Worm (Caenorhabditis elegans) whole organism, young adult: ENCODE measurements around the gene F02H6.2.
"Not testable (repeated sequence)": the region's sequence is repeated elsewhere in the genome, so short reads cannot be mapped to it uniquely, and the experiment has no call there.

Source experiments
- C06A6.2 ChIP-seq: fragments of 200-800 bp; sonication (Bioruptor generic); conservative IDR thresholded peaks from 2 replicates; pipeline ENCODE4 v1.3.6; 2022; ENCODE audit warnings: missing genetic modification characterization, missing compliant biosample characterization
- F33H1.4 ChIP-seq: fragments of 200-800 bp; sonication (Bioruptor generic); IDR thresholded peaks from 2 replicates; pipeline ENCODE4 v1.3.6; 2022; ENCODE audit warnings: missing genetic modification reagents, missing genetic modification characterization, missing compliant biosample characterization
- F37B4.10 ChIP-seq: fragments of 200-800 bp; sonication (Bioruptor generic); IDR thresholded peaks from 2 replicates; pipeline ENCODE4 v1.3.6; 2022; ENCODE audit warnings: missing genetic modification characterization, missing compliant biosample characterization
- aptf-3 ChIP-seq: fragments of 200-800 bp; sonication (Bioruptor generic); IDR thresholded peaks from 2 replicates; pipeline ENCODE4 v1.3.6; 2022; ENCODE audit warnings: missing genetic modification characterization, missing compliant biosample characterization
- attf-3 ChIP-seq: fragments of 200-800 bp; sonication (Bioruptor generic); conservative IDR thresholded peaks from 2 replicates; pipeline ENCODE4 v1.3.6; 2022; ENCODE audit warnings: missing genetic modification reagents, missing genetic modification characterization, missing compliant biosample characterization
- attf-6 ChIP-seq: fragments of 200-800 bp; sonication (Bioruptor generic); IDR thresholded peaks from 2 replicates; pipeline ENCODE4 v1.3.6; 2022; ENCODE audit warnings: missing genetic modification reagents, missing genetic modification characterization, missing compliant biosample characterization
- bed-1 ChIP-seq: fragments of 200-800 bp; sonication (Bioruptor generic); IDR thresholded peaks from 2 replicates; pipeline ENCODE4 v1.3.6; 2022; ENCODE audit warnings: missing genetic modification reagents, missing genetic modification characterization, missing compliant biosample characterization
- cebp-1 ChIP-seq, 2 experiments: fragments of 200-800 bp in 1 of 2; sonication (Bioruptor generic) in 1 of 2; sonication (generic microtip) in 1 of 2; IDR thresholded peaks in 1 of 2; optimal IDR thresholded peaks in 1 of 2; 2 replicates each; pipeline versions ENCODE4 v1.3.6 to Lab custom; 2017 to 2022; ENCODE audit warnings: missing compliant biosample characterization in 2 of 2, missing genetic modification characterization in 2 of 2, mild to moderate bottlenecking in 1 of 2, missing genetic modification reagents in 1 of 2, moderate library complexity in 1 of 2
- cebp-2 ChIP-seq: fragments of 200-800 bp; sonication (Bioruptor generic); IDR thresholded peaks from 2 replicates; pipeline ENCODE4 v1.3.6; 2022; ENCODE audit warnings: missing genetic modification characterization, missing compliant biosample characterization
- ceh-40 ChIP-seq: fragments of 200-800 bp; sonication (Bioruptor generic); IDR thresholded peaks from 2 replicates; pipeline ENCODE4 v1.3.6; 2022; ENCODE audit warnings: missing genetic modification characterization, missing compliant biosample characterization
- ceh-58 ChIP-seq: fragments of 200-800 bp; sonication (Bioruptor generic); IDR thresholded peaks from 2 replicates; pipeline ENCODE4 v1.3.6; 2022; ENCODE audit warnings: missing genetic modification characterization, missing compliant biosample characterization
- dox-1 ChIP-seq: fragments of 200-800 bp; sonication (Bioruptor generic); IDR thresholded peaks from 2 replicates; pipeline ENCODE4 v1.3.6; 2022; ENCODE audit warnings: missing genetic modification reagents, missing genetic modification characterization, missing compliant biosample characterization
- dpl-1 ChIP-seq: fragments of 150-350 bp; optimal IDR thresholded peaks from 2 replicates; lab custom pipeline; 2014; ENCODE audit warnings: missing biosample characterization, missing genetic modification reagents, missing genetic modification characterization
- efl-1 ChIP-seq: fragments of 150-350 bp; optimal IDR thresholded peaks from 2 replicates; lab custom pipeline; 2014; ENCODE audit warnings: missing biosample characterization, missing genetic modification reagents, missing genetic modification characterization
- hmg-1.2 ChIP-seq: fragments of 200-800 bp; sonication (Bioruptor generic); IDR thresholded peaks from 2 replicates; pipeline ENCODE4 v1.3.6; 2022; ENCODE audit warnings: missing genetic modification reagents, missing genetic modification characterization, missing compliant biosample characterization
- hrde-1 ChIP-seq: sonication (generic microtip); optimal IDR thresholded peaks from 2 replicates; lab custom pipeline; 2016; ENCODE audit warnings: missing genetic modification characterization, mild to moderate bottlenecking, missing compliant biosample characterization, moderate library complexity, missing genotype, missing genetic modification reagents, borderline replicate concordance
- hsf-1 ChIP-seq: fragments of 200-800 bp; sonication (Bioruptor generic); IDR thresholded peaks from 2 replicates; pipeline ENCODE4 v1.3.6; 2022; ENCODE audit warnings: missing genetic modification reagents, missing genetic modification characterization, missing compliant biosample characterization
- madf-3 ChIP-seq: fragments of 200-800 bp; sonication (Bioruptor generic); IDR thresholded peaks from 2 replicates; pipeline ENCODE4 v1.3.6; 2022; ENCODE audit warnings: missing genetic modification reagents, missing genetic modification characterization, missing compliant biosample characterization
- madf-6 ChIP-seq: fragments of 200-800 bp; sonication (Bioruptor generic); IDR thresholded peaks from 2 replicates; pipeline ENCODE4 v1.3.6; 2022; ENCODE audit warnings: missing genetic modification reagents, missing genetic modification characterization, missing compliant biosample characterization
- madf-8 ChIP-seq: fragments of 200-800 bp; sonication (Bioruptor generic); conservative IDR thresholded peaks from 2 replicates; pipeline ENCODE4 v1.3.6; 2022; ENCODE audit warnings: missing genetic modification reagents, missing genetic modification characterization, missing compliant biosample characterization
- nfya-1 ChIP-seq: sonication (generic microtip); optimal IDR thresholded peaks from 2 replicates; lab custom pipeline; 2017; ENCODE audit warnings: antibody characterized with exemption, missing compliant biosample characterization, missing genetic modification characterization, borderline replicate concordance; ENCODE audit not compliant: insufficient read depth
- pbrm-1 ChIP-seq: fragments of 200-800 bp; sonication (Bioruptor generic); IDR thresholded peaks from 2 replicates; pipeline ENCODE4 v1.3.6; 2022; ENCODE audit warnings: missing genetic modification reagents, missing genetic modification characterization, missing compliant biosample characterization
- sdz-38 ChIP-seq: sonication (generic microtip); optimal IDR thresholded peaks from 2 replicates; lab custom pipeline; 2016; ENCODE audit warnings: missing genotype, missing genetic modification characterization, missing compliant biosample characterization
- snpc-1.1 ChIP-seq: sonication (generic microtip); optimal IDR thresholded peaks from 2 replicates; lab custom pipeline; 2017; ENCODE audit warnings: missing genetic modification characterization, mild to moderate bottlenecking, missing compliant biosample characterization, antibody characterized with exemption, moderate library complexity, missing genotype, missing genetic modification reagents; ENCODE audit not compliant: insufficient read depth
- snpc-4 ChIP-seq, 5 experiments: fragments of 150-350 bp in 1 of 5; sonication (generic microtip) in 4 of 5; optimal IDR thresholded peaks; 2 replicates each; lab custom pipeline; 2014 to 2018; ENCODE audit warnings: missing genetic modification characterization in 5 of 5, missing biosample characterization in 3 of 5, antibody characterized with exemption in 2 of 5, mild to moderate bottlenecking in 2 of 5, missing compliant biosample characterization in 2 of 5, missing genotype in 2 of 5, moderate library complexity in 2 of 5, missing genetic modification reagents in 1 of 5
- tbx-9 ChIP-seq: sonication (generic microtip); optimal IDR thresholded peaks from 2 replicates; lab custom pipeline; 2016; ENCODE audit warnings: borderline replicate concordance, missing genetic modification characterization, inconsistent platforms, missing compliant biosample characterization
- ztf-18 ChIP-seq: sonication (generic microtip); optimal IDR thresholded peaks from 2 replicates; lab custom pipeline; 2016; ENCODE audit warnings: missing genotype, mild to moderate bottlenecking, missing genetic modification characterization, missing compliant biosample characterization
- ztf-25 ChIP-seq: fragments of 200-800 bp; sonication (Bioruptor generic); IDR thresholded peaks from 2 replicates; pipeline ENCODE4 v1.3.6; 2022; ENCODE audit warnings: missing genetic modification reagents, missing genetic modification characterization, missing compliant biosample characterization

F02H6.2 gene

DNA sequence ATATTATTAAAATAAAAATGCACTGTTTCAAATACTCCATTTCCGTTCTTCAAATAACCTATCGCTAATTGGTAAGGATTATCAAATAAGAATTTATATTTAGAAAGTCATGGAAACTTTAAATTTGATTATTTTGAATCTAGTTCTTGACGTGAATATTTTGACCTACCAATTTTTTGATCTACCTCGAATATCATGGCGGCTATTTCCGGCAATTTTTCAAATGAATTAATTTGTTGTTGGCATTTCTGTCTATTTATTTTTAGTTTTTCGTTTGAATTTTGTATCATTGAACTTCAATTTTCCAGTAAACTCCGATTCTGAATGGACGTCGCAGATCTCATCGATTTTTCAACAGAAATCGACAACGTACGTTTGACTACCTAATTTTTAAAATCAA is 6.9 kb downstream of the F02H6.2 start, which contains the start of gene F02H6.3 (continued):
- no peak for TF ChIP-seq cebp-1 (GFP tag; IDR thresholded peaks at IDR 0.05; lab: Robert Waterston, UW)
- no peak for TF ChIP-seq cebp-1 (tag; optimal IDR thresholded peaks at IDR 0.05; lab: Kevin White, UChicago)
- no peak for TF ChIP-seq ztf-25 (GFP tag; lab: Robert Waterston, UW)
- no peak for TF ChIP-seq F37B4.10 (GFP tag; lab: Robert Waterston, UW)
- TF ChIP-seq bed-1, result no peak
- no peak for TF ChIP-seq ztf-18 (tag; lab: Kevin White, UChicago)
- no peak for TF ChIP-seq nfya-1
- TF ChIP-seq madf-3, result no peak

DNA sequence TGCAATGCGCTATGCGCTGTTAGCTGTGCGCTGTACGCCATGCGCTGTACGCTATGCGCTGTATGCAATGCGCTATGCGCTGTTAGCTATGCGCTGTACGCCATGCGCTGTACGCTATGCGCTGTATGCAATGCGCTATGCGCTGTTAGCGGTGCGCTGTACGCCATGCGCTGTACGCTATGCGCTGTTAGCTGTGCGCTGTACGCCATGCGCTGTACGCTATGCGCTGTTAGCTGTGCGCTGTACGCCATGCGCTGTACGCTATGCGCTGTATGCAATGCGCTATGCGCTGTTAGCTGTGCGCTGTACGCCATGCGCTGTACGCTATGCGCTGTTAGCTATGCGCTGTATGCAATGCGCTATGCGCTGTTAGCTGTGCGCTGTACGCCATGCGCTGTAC is 12.1 kb downstream of the F02H6.2 start:
- 0 out of 2 replicates have a peak, but pooled peaks have one; percentile 31 for TF ChIP-seq cebp-2 (GFP tag; lab: Robert Waterston, UW)

DNA sequence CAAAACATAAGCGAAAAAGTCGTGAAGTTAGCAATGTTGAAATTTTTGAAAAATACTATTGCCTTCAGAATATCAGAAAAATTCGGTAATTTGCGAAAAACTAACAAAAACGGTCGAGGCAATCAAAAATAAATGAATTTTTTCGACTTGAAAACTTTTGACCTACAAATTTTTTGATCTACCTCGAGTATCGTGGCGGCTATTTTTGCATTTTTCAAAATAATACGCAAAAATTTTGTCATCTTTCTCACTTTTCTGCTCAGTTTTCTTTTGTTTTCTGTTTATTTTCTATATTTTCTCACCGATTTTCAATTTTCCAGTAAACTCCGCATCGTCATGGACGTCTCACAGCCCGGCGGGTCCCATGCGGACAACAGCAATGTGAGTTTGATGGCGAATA is 19.5 kb downstream of the F02H6.2 start:
- TF ChIP-seq madf-8 (GFP tag; lab: Robert Waterston, UW), result 0 out of 2 replicates have a peak, but pooled peaks have one; percentile 5
- no peak for TF ChIP-seq attf-3 (GFP tag; lab: Robert Waterston, UW)
- TF ChIP-seq snpc-1.1 (tag; lab: Kevin White, UChicago), result no peak
- TF ChIP-seq dpl-1 (GFP tag; lab: Kevin White, UChicago), result peak; percentile 23
- TF ChIP-seq madf-6 (GFP tag; lab: Robert Waterston, UW), result peak; percentile 68
- no peak for TF ChIP-seq ceh-58 (GFP tag; lab: Robert Waterston, UW)
- no peak for TF ChIP-seq snpc-4 (GFP tag; optimal IDR thresholded peaks at IDR 0.05; lab: Kevin White, UChicago)
- TF ChIP-seq snpc-4 (tag; optimal IDR thresholded peaks at IDR 0.05; lab: Kevin White, UChicago), result peak in 1 of 4 experiments; percentile 15
- TF ChIP-seq tbx-9 (tag; lab: Kevin White, UChicago), result no peak
- no peak for TF ChIP-seq hrde-1 (tag; lab: Kevin White, UChicago)
- peak; percentile 81 for TF ChIP-seq efl-1 (GFP tag; lab: Kevin White, UChicago)
- no peak for TF ChIP-seq sdz-38 (tag; lab: Kevin White, UChicago)
- TF ChIP-seq C06A6.2, result no peak

DNA sequence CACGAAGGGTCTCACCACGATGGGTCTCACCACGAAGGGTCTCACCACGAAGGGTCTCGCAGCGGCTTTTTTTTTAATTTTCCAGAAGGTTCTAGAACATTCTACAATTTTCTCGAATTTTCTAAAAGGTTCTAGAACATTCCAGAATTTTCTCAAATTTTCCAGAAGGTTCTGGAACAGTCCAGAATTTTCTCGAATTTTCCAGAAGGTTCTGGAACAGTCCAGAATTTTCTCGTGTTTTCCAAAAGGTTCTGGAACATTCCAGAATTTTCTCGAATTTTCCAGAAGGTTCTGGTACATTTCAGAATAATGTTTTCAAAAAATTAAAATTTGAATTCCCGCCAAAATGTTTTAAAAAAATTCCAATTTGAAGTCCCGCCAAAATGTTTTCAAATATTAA is 21.8 kb downstream of the F02H6.2 start:
- TF ChIP-seq F33H1.4 (GFP tag; lab: Robert Waterston, UW) (peak; percentile 48), dox-1 (GFP tag; lab: Robert Waterston, UW) (peak; percentile 58), ceh-40 (GFP tag; lab: Robert Waterston, UW) (0 out of 2 replicates have a peak, but pooled peaks have one; percentile 16), aptf-3 (GFP tag; lab: Robert Waterston, UW) (0 out of 2 replicates have a peak, but pooled peaks have one; percentile 12), hsf-1 (GFP tag; lab: Robert Waterston, UW) (peak; percentile 98), madf-6 (GFP tag; lab: Robert Waterston, UW) (0 out of 2 replicates have a peak, but pooled peaks have one; percentile 31)

DNA sequence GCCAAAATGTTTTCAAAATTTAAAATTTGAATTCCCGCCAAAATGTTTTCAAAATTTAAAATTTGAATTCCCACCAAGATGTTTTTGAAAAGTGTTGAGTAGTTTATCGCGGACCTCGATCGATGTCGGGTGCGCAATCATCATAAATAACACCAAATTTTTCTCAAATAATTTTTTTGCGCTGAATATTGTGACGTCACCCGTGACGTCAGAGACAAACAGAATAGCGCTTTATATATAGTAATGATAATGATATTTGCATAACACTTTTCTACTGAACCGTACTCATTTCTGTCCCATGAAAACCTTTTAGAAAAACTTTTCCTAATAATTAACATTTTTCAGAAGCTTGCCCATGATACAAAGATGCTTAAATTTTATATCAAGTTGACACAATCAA is 22.2 kb downstream of the F02H6.2 start:
- TF ChIP-seq attf-6 (GFP tag; lab: Robert Waterston, UW) (peak; percentile 93), snpc-4 (tag; optimal IDR thresholded peaks at IDR 0.05; lab: Kevin White, UChicago) (peak in 1 of 4 experiments; percentile 89), hmg-1.2 (GFP tag; lab: Robert Waterston, UW) (peak; percentile 27; the same call in 1 of the 2 replicates), pbrm-1 (GFP tag; lab: Robert Waterston, UW) (peak; percentile 65; the same call in 1 of the 2 replicates), madf-8 (GFP tag; lab: Robert Waterston, UW) (0 out of 2 replicates have a peak, but pooled peaks have one; percentile 9)
- not testable (repeated sequence) for TF ChIP-seq snpc-4 (GFP tag; optimal IDR thresholded peaks at IDR 0.05; lab: Kevin White, UChicago)
